Fruit fly (Drosophila melanogaster) S2 (cell line): Measurements from ENCODE around the gene CG34268.

Experiments used
- CG8478 ChIP-seq: fragments of >200 bp; optimal IDR thresholded peaks from 2 replicates; lab custom pipeline; 2018
- CTCF ChIP-seq, 2 experiments: fragments of >200 bp; optimal IDR thresholded peaks; 2 replicates each; lab custom pipeline; 2018

- TF ChIP-seq CG8478 (no peak), CTCF (optimal IDR thresholded peaks at IDR 0.05; lab: Kevin White, UChicago) (no peak)
These were observed 33.0 kb downstream of the CG34268 start for dm6 chr3L:533807-534206.
